Worm (Caenorhabditis elegans) whole organism, L2 larva: ENCODE data around the gene F07C4.10.

Experiments
- F13H6.1 ChIP-seq: sonication (generic microtip); optimal IDR thresholded peaks from 2 replicates; lab custom pipeline; 2016; ENCODE audit warnings: missing genetic modification characterization, missing compliant biosample characterization
- Y55F3AM.14 ChIP-seq: fragments of 200-800 bp; sonication (Bioruptor generic); optimal IDR thresholded peaks from 2 replicates; lab custom pipeline; 2018; ENCODE audit warnings: mild to moderate bottlenecking, missing genetic modification characterization, missing compliant biosample characterization
- ZK546.5 ChIP-seq: sonication (generic microtip); optimal IDR thresholded peaks from 2 replicates; lab custom pipeline; 2017; ENCODE audit warnings: missing biosample characterization, missing genetic modification characterization
- aly-2 ChIP-seq: fragments of 150-350 bp; optimal IDR thresholded peaks from 2 replicates; lab custom pipeline; 2014; ENCODE audit warnings: missing biosample characterization, missing genetic modification characterization
- ama-1 ChIP-seq: fragments of 150-350 bp; optimal IDR thresholded peaks from 2 replicates; lab custom pipeline; 2018; ENCODE audit warnings: inconsistent platforms
- blmp-1 ChIP-seq: sonication (generic microtip); optimal IDR thresholded peaks from 2 replicates; lab custom pipeline; 2017; ENCODE audit warnings: missing genetic modification characterization, mild to moderate bottlenecking, missing compliant biosample characterization, antibody characterized with exemption, moderate library complexity; ENCODE audit not compliant: insufficient read depth
- ceh-16 ChIP-seq: fragments of 150-350 bp; optimal IDR thresholded peaks from 2 replicates; lab custom pipeline; 2014; ENCODE audit warnings: missing biosample characterization, missing genetic modification characterization
- ceh-82 ChIP-seq: fragments of 150-350 bp; optimal IDR thresholded peaks from 2 replicates; lab custom pipeline; 2014; ENCODE audit warnings: missing biosample characterization, missing genetic modification characterization
- crh-2 ChIP-seq: sonication (generic microtip); optimal IDR thresholded peaks from 2 replicates; lab custom pipeline; 2017; ENCODE audit warnings: missing biosample characterization, missing genetic modification characterization
- dmd-4 ChIP-seq: sonication (generic microtip); optimal IDR thresholded peaks from 2 replicates; lab custom pipeline; 2017; ENCODE audit warnings: missing biosample characterization, missing genetic modification characterization
- egl-27 ChIP-seq: sonication (generic microtip); optimal IDR thresholded peaks from 3 replicates; lab custom pipeline; 2017; ENCODE audit warnings: missing biosample characterization, missing genetic modification reagents, missing genetic modification characterization
- elt-1 ChIP-seq: fragments of 150-350 bp; optimal IDR thresholded peaks from 2 replicates; lab custom pipeline; 2014; ENCODE audit warnings: missing biosample characterization, missing genetic modification characterization
- elt-3 ChIP-seq: sonication (generic microtip); optimal IDR thresholded peaks from 2 replicates; lab custom pipeline; 2017; ENCODE audit warnings: missing biosample characterization, missing genetic modification characterization
- fos-1 ChIP-seq: fragments of 150-350 bp; optimal IDR thresholded peaks from 2 replicates; lab custom pipeline; 2014; ENCODE audit warnings: missing biosample characterization, missing genetic modification characterization
- lin-39 ChIP-seq: fragments of 150-350 bp; optimal IDR thresholded peaks from 2 replicates; lab custom pipeline; 2014; ENCODE audit warnings: missing biosample characterization, missing genetic modification reagents, missing genetic modification characterization
- lsy-2 ChIP-seq, 2 experiments: fragments of 150-350 bp in 1 of 2; sonication (generic microtip) in 1 of 2; optimal IDR thresholded peaks; 2 replicates each; lab custom pipeline; 2014 to 2017; ENCODE audit warnings: missing biosample characterization in 2 of 2, missing genetic modification characterization in 2 of 2
- mab-5 ChIP-seq: fragments of 150-350 bp; optimal IDR thresholded peaks from 2 replicates; lab custom pipeline; 2014; ENCODE audit warnings: missing biosample characterization, missing genetic modification characterization
- mbf-1 ChIP-seq: sonication (generic microtip); optimal IDR thresholded peaks from 2 replicates; lab custom pipeline; 2017; ENCODE audit warnings: missing biosample characterization, missing genetic modification characterization
- nhr-12 ChIP-seq: fragments of 150-350 bp; optimal IDR thresholded peaks from 2 replicates; lab custom pipeline; 2014; ENCODE audit warnings: missing biosample characterization, missing genetic modification characterization
- nhr-21 ChIP-seq: fragments of 150-350 bp; optimal IDR thresholded peaks from 2 replicates; lab custom pipeline; 2014; ENCODE audit warnings: missing biosample characterization, missing genetic modification characterization
- nhr-23 ChIP-seq: fragments of 150-350 bp; optimal IDR thresholded peaks from 2 replicates; lab custom pipeline; 2014; ENCODE audit warnings: missing biosample characterization, missing genetic modification reagents, missing genetic modification characterization
- nhr-25 ChIP-seq: fragments of 150-350 bp; sonication (generic microtip); optimal IDR thresholded peaks from 3 replicates; lab custom pipeline; 2014; ENCODE audit warnings: missing biosample characterization, missing genetic modification characterization
- nhr-77 ChIP-seq: fragments of 150-350 bp; optimal IDR thresholded peaks from 2 replicates; lab custom pipeline; 2014; ENCODE audit warnings: missing biosample characterization, missing genetic modification characterization
- peb-1 ChIP-seq: fragments of 150-350 bp; optimal IDR thresholded peaks from 2 replicates; lab custom pipeline; 2014; ENCODE audit warnings: missing biosample characterization, missing genetic modification characterization
- sem-4 ChIP-seq: fragments of 150-350 bp; optimal IDR thresholded peaks from 2 replicates; lab custom pipeline; 2014; ENCODE audit warnings: missing biosample characterization, missing genetic modification reagents, missing genetic modification characterization
- skn-1 ChIP-seq: sonication (generic microtip); optimal IDR thresholded peaks from 2 replicates; lab custom pipeline; 2017; ENCODE audit warnings: missing biosample characterization, missing genetic modification characterization
- sma-3 ChIP-seq: sonication (generic microtip); optimal IDR thresholded peaks from 2 replicates; lab custom pipeline; 2016; ENCODE audit warnings: missing genetic modification reagents, missing genetic modification characterization, missing compliant biosample characterization
- sma-9 ChIP-seq, 2 experiments: fragments of 150-350 bp in 1 of 2; sonication (generic microtip) in 1 of 2; optimal IDR thresholded peaks; 2 replicates each; lab custom pipeline; 2014 to 2016; ENCODE audit warnings: missing genetic modification characterization in 2 of 2, mild to moderate bottlenecking in 1 of 2, missing biosample characterization in 1 of 2, missing compliant biosample characterization in 1 of 2, missing genetic modification reagents in 1 of 2, moderate library complexity in 1 of 2
- snpc-4 ChIP-seq: fragments of 150-350 bp; optimal IDR thresholded peaks from 2 replicates; lab custom pipeline; 2014; ENCODE audit warnings: missing biosample characterization, missing genetic modification characterization
- unc-39 ChIP-seq: fragments of 150-350 bp; optimal IDR thresholded peaks from 2 replicates; lab custom pipeline; 2014; ENCODE audit warnings: missing biosample characterization, missing genetic modification characterization
- unc-55 ChIP-seq: fragments of 150-350 bp; sonication (generic microtip); optimal IDR thresholded peaks from 3 replicates; lab custom pipeline; 2014; ENCODE audit warnings: missing biosample characterization, missing genetic modification reagents, missing genetic modification characterization
- zag-1 ChIP-seq: fragments of 150-350 bp; optimal IDR thresholded peaks from 2 replicates; lab custom pipeline; 2014; ENCODE audit warnings: missing biosample characterization, missing genetic modification characterization
- ztf-4 ChIP-seq: fragments of 150-350 bp; optimal IDR thresholded peaks from 2 replicates; lab custom pipeline; 2014; ENCODE audit warnings: missing biosample characterization, missing genetic modification characterization

F07C4.10 gene

DNA sequence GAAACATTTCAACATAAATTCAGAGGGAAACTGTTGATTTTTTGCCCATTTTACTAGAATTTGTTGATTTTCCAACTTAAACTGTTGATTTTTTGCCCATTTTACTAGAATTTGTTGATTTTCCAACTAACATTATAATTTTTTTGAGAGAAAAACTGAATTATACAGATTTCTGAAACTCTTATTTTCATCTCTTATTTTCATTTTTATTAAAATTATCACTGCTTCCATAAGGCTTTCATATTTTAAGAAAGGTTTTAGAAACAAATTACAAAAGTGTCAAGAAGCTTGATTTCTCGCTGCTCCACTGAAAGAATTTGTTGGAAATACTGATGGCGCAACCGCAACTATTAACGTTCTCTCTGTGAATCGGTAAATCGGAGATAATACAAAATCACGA is 10.3 kb upstream of the F07C4.10 start:
- no peak for TF ChIP-seq nhr-23 (tag; lab: Kevin White, UChicago)
- TF ChIP-seq peb-1 (tag; lab: Kevin White, UChicago) = no peak

- TF ChIP-seq zag-1 (tag; lab: Kevin White, UChicago) (no peak), nhr-25 (tag; lab: Kevin White, UChicago) (no peak), ztf-4 (tag; lab: Kevin White, UChicago) (no peak), sma-3 (GFP tag; lab: Kevin White, UChicago) (no peak), unc-55 (no peak), crh-2 (tag; lab: Kevin White, UChicago) (no peak), unc-39 (tag; lab: Kevin White, UChicago) (no peak), mbf-1 (tag; lab: Kevin White, UChicago) (no peak), ama-1 (lab: Kevin White, UChicago) (no peak), elt-1 (tag; lab: Kevin White, UChicago) (no peak)
- TF ChIP-seq, all 48 proteins: peak for 0
These were observed 7.5 kb upstream of the F07C4.10 start for ce11 chrV:7647147-7647546.

- TF ChIP-seq skn-1 (tag; lab: Kevin White, UChicago) = no peak
- no peak for TF ChIP-seq dmd-4 (tag; lab: Kevin White, UChicago)
- TF ChIP-seq egl-27 (tag; lab: Kevin White, UChicago) = no peak
- TF ChIP-seq unc-39 (tag; lab: Kevin White, UChicago) = no peak
- TF ChIP-seq nhr-25 (tag; lab: Kevin White, UChicago) = no peak
- no peak for TF ChIP-seq Y55F3AM.14
These were observed 5.8 kb upstream of the F07C4.10 start, which contains the start of gene str-47 for ce11 chrV:7645454-7645853. TSS of gene str-47 (plus strand) at chrV:7645754.

ce11 chrV:7643416-7643815 is 3.7 kb upstream of the F07C4.10 start, which contains the start of gene F07C4.11:
TSS of gene F07C4.11 (minus strand) at chrV:7643516.
- TF ChIP-seq ZK546.5 (tag; lab: Kevin White, UChicago) (no peak), zag-1 (tag; lab: Kevin White, UChicago) (no peak), sem-4 (tag; lab: Kevin White, UChicago) (no peak), nhr-23 (tag; lab: Kevin White, UChicago) (no peak), lin-39 (no peak), sma-3 (GFP tag; lab: Kevin White, UChicago) (no peak), lsy-2 (tag; optimal IDR thresholded peaks at IDR 0.05; lab: Kevin White, UChicago) (no peak), ceh-82 (no peak), nhr-77 (tag; lab: Kevin White, UChicago) (no peak), nhr-25 (tag; lab: Kevin White, UChicago) (no peak), F13H6.1 (tag; lab: Kevin White, UChicago) (no peak), mbf-1 (tag; lab: Kevin White, UChicago) (no peak), nhr-21 (tag; lab: Kevin White, UChicago) (no peak)

DNA sequence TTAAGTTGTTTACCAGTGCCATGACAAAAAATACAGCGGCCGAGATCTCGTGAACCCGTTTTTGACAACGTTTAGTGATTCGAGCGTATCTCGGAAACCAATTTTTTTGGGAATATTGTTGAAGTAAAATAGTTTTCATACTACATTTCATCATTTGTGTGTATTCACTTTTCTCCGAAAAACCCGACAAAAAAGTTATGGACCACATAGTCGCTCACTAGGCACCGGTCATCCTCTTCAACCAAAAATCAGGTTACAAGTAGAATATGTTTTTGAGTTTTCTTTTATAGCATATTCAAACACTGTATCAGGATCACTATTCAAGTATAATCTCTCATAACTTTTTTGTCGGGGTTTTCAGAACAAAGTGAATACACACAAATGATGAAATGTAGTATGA is 2.0 kb upstream of the F07C4.10 start:
- no peak for TF ChIP-seq lsy-2 (tag; optimal IDR thresholded peaks at IDR 0.05; lab: Kevin White, UChicago)
- no peak for TF ChIP-seq elt-3 (tag; lab: Kevin White, UChicago)
- TF ChIP-seq mab-5 = no peak

DNA sequence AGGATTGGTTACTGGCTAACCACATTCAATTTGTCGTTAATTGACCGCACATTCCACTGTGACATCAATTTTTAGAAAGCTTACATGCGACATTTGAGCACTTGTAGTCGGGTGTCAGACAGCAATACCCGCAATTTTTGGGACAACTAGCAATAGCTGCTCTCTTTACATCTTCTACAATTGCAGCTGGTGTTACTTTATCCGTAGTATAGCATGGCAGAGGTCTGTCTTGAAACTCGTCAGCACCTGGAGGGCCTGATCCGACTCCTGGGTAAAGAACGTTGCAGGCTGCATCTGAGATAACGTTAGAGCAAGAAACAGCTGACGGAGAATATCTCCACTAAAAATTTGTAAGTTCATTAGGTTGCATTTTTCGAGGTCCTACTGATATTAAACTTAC is 331 bp downstream of the F07C4.10 start:
- TF ChIP-seq peb-1 (tag; lab: Kevin White, UChicago) = no peak
- TF ChIP-seq zag-1 (tag; lab: Kevin White, UChicago) = no peak
- no peak for TF ChIP-seq nhr-12 (tag; lab: Kevin White, UChicago)
- TF ChIP-seq nhr-21 (tag; lab: Kevin White, UChicago) = no peak
- TF ChIP-seq ceh-16 (tag; lab: Kevin White, UChicago) = no peak
- TF ChIP-seq aly-2 (tag; lab: Kevin White, UChicago) = no peak
- TF ChIP-seq dmd-4 (tag; lab: Kevin White, UChicago) = no peak
- no peak for TF ChIP-seq blmp-1 (tag; lab: Kevin White, UChicago)
- no peak for TF ChIP-seq ama-1 (lab: Kevin White, UChicago)
- TF ChIP-seq fos-1 = no peak
- no peak for TF ChIP-seq ztf-4 (tag; lab: Kevin White, UChicago)
- TF ChIP-seq sma-9 (GFP tag; optimal IDR thresholded peaks at IDR 0.05; lab: Kevin White, UChicago) = no peak
- no peak for TF ChIP-seq sma-9 (tag; optimal IDR thresholded peaks at IDR 0.05; lab: Kevin White, UChicago)
- no peak for TF ChIP-seq snpc-4
- no peak for TF ChIP-seq ZK546.5 (tag; lab: Kevin White, UChicago)
